Worm (Caenorhabditis elegans) whole organism, L4 larva: Measurements from ENCODE around the gene F35C11.3.
A peak's percentile ranks its signal among the peaks of the same experiment; 100 is the strongest.

Experiments used
- D1046.2 ChIP-seq: fragments of 200-800 bp; sonication (Bioruptor generic); IDR thresholded peaks from 2 replicates; pipeline ENCODE4 v1.3.6; 2022; ENCODE audit warnings: missing genetic modification characterization, missing compliant biosample characterization
- T26A8.4 ChIP-seq: fragments of 200-800 bp; sonication (Bioruptor generic); IDR thresholded peaks from 2 replicates; pipeline ENCODE4 v1.3.6; 2022; ENCODE audit warnings: missing genetic modification characterization, missing compliant biosample characterization
- Y105C5A.15 ChIP-seq: fragments of 200-800 bp; sonication (Bioruptor generic); IDR thresholded peaks from 2 replicates; pipeline ENCODE4 v1.3.6; 2022; ENCODE audit warnings: missing genetic modification characterization, missing compliant biosample characterization
- Y48G9A.11 ChIP-seq: fragments of 200-800 bp; sonication (Bioruptor generic); IDR thresholded peaks from 2 replicates; pipeline ENCODE4 v1.3.6; 2022; ENCODE audit warnings: missing genetic modification reagents, missing genetic modification characterization, missing compliant biosample characterization
- Y5F2A.4 ChIP-seq: fragments of 200-800 bp; sonication (Bioruptor generic); optimal IDR thresholded peaks from 2 replicates; lab custom pipeline; 2018; ENCODE audit warnings: mild to moderate bottlenecking, missing genetic modification characterization, missing compliant biosample characterization
- ZK546.5 ChIP-seq, 2 experiments: sonication (generic microtip); optimal IDR thresholded peaks; 2 replicates each; lab custom pipeline; 2017; ENCODE audit warnings: missing biosample characterization in 2 of 2, missing genetic modification characterization in 2 of 2
- ceh-32 ChIP-seq: sonication (generic microtip); optimal IDR thresholded peaks from 2 replicates; lab custom pipeline; 2016; ENCODE audit warnings: mild to moderate bottlenecking, missing genetic modification characterization, missing compliant biosample characterization; ENCODE audit not compliant: poor library complexity
- ceh-44 ChIP-seq: fragments of 200-800 bp; sonication (Bioruptor generic); IDR thresholded peaks from 2 replicates; pipeline ENCODE4 v1.3.6; 2022; ENCODE audit warnings: missing genetic modification reagents, missing genetic modification characterization, missing compliant biosample characterization
- ceh-62 ChIP-seq: sonication (generic microtip); optimal IDR thresholded peaks from 2 replicates; lab custom pipeline; 2017; ENCODE audit warnings: missing biosample characterization, missing genetic modification characterization
- cey-2 ChIP-seq: sonication (generic microtip); optimal IDR thresholded peaks from 3 replicates; lab custom pipeline; 2017; ENCODE audit warnings: missing genetic modification characterization, mild to moderate bottlenecking, missing compliant biosample characterization, antibody characterized with exemption, borderline replicate concordance; ENCODE audit not compliant: insufficient read depth
- daf-16 ChIP-seq, 3 experiments: sonication (generic microtip); optimal IDR thresholded peaks; 2 replicates each; lab custom pipeline; 2016 to 2017; ENCODE audit warnings: missing genetic modification characterization in 3 of 3, missing genetic modification reagents in 3 of 3, mild to moderate bottlenecking in 2 of 3, missing compliant biosample characterization in 2 of 3, missing biosample characterization in 1 of 3, moderate library complexity in 1 of 3
- dmd-6 ChIP-seq: fragments of 200-800 bp; sonication (Bioruptor generic); IDR thresholded peaks from 2 replicates; pipeline ENCODE4 v1.3.6; 2022; ENCODE audit warnings: missing genetic modification reagents, missing genetic modification characterization, missing compliant biosample characterization
- dmd-8 ChIP-seq: fragments of 200-800 bp; sonication (Bioruptor generic); IDR thresholded peaks from 2 replicates; pipeline ENCODE4 v1.3.6; 2022; ENCODE audit warnings: missing genetic modification characterization, missing compliant biosample characterization
- egl-27 ChIP-seq: sonication (generic microtip); optimal IDR thresholded peaks from 3 replicates; lab custom pipeline; 2017; ENCODE audit warnings: missing biosample characterization, missing genetic modification reagents, missing genetic modification characterization
- fos-1 ChIP-seq: fragments of 150-350 bp; optimal IDR thresholded peaks from 2 replicates; lab custom pipeline; 2014; ENCODE audit warnings: missing biosample characterization, missing genetic modification characterization
- gei-8 ChIP-seq: fragments of 200-800 bp; sonication (Bioruptor generic); optimal IDR thresholded peaks from 2 replicates; lab custom pipeline; 2018; ENCODE audit warnings: mild to moderate bottlenecking, missing genetic modification characterization, missing compliant biosample characterization
- hif-1 ChIP-seq, 2 experiments: sonication (generic microtip); optimal IDR thresholded peaks; 2 replicates each; lab custom pipeline; 2016 to 2017; ENCODE audit warnings: missing compliant biosample characterization in 2 of 2, missing genetic modification characterization in 2 of 2, missing genetic modification reagents in 2 of 2, missing genotype in 2 of 2, mild to moderate bottlenecking in 1 of 2
- hlh-11 ChIP-seq: fragments of 200-800 bp; sonication (Bioruptor generic); optimal IDR thresholded peaks from 2 replicates; lab custom pipeline; 2018; ENCODE audit warnings: mild to moderate bottlenecking, missing genetic modification characterization, missing compliant biosample characterization
- hlh-30 ChIP-seq: sonication (generic microtip); optimal IDR thresholded peaks from 2 replicates; lab custom pipeline; 2017; ENCODE audit warnings: antibody characterized with exemption, mild to moderate bottlenecking, missing genetic modification characterization, missing compliant biosample characterization; ENCODE audit not compliant: insufficient read depth
- jun-1 ChIP-seq: fragments of 150-350 bp; optimal IDR thresholded peaks from 2 replicates; lab custom pipeline; 2014; ENCODE audit warnings: missing biosample characterization, missing genetic modification reagents, missing genetic modification characterization
- lim-7 ChIP-seq: fragments of 200-800 bp; sonication (Bioruptor generic); IDR thresholded peaks from 2 replicates; pipeline ENCODE4 v1.3.6; 2022; ENCODE audit warnings: missing genetic modification characterization, missing compliant biosample characterization
- lin-1 ChIP-seq: fragments of 200-800 bp; sonication (Bioruptor generic); IDR thresholded peaks from 2 replicates; pipeline ENCODE4 v1.3.6; 2022; ENCODE audit warnings: missing genetic modification reagents, missing genetic modification characterization, missing compliant biosample characterization
- lin-13 ChIP-seq: fragments of 150-350 bp; optimal IDR thresholded peaks from 2 replicates; lab custom pipeline; 2014; ENCODE audit warnings: missing biosample characterization, missing genetic modification reagents, missing genetic modification characterization
- lin-38 ChIP-seq: fragments of 200-800 bp; sonication (Bioruptor generic); IDR thresholded peaks from 2 replicates; pipeline ENCODE4 v1.3.6; 2022; ENCODE audit warnings: missing genetic modification reagents, missing genetic modification characterization, missing compliant biosample characterization
- madf-9 ChIP-seq: fragments of 200-800 bp; sonication (Bioruptor generic); conservative IDR thresholded peaks from 2 replicates; pipeline ENCODE4 v1.3.6; 2022; ENCODE audit warnings: missing genetic modification reagents, missing genetic modification characterization, missing compliant biosample characterization
- mdl-1 ChIP-seq, 2 experiments: fragments of 150-350 bp in 1 of 2; sonication (generic microtip) in 1 of 2; optimal IDR thresholded peaks; 2 replicates each; lab custom pipeline; 2014 to 2017; ENCODE audit warnings: missing biosample characterization in 2 of 2, missing genetic modification characterization in 2 of 2
- mes-2 ChIP-seq: sonication (generic microtip); optimal IDR thresholded peaks from 2 replicates; lab custom pipeline; 2016; ENCODE audit warnings: missing genotype, mild to moderate bottlenecking, missing genetic modification characterization, missing compliant biosample characterization; ENCODE audit not compliant: poor library complexity, severe bottlenecking
- mxl-3 ChIP-seq: fragments of 200-800 bp; sonication (Bioruptor generic); optimal IDR thresholded peaks from 2 replicates; lab custom pipeline; 2018; ENCODE audit warnings: mild to moderate bottlenecking, missing genetic modification characterization, missing compliant biosample characterization
- nhr-11 ChIP-seq: fragments of 150-350 bp; optimal IDR thresholded peaks from 2 replicates; lab custom pipeline; 2014; ENCODE audit warnings: missing biosample characterization, missing genetic modification characterization
- nhr-28 ChIP-seq: fragments of 150-350 bp; optimal IDR thresholded peaks from 2 replicates; lab custom pipeline; 2014; ENCODE audit warnings: missing biosample characterization, missing genetic modification characterization
- nhr-41 ChIP-seq: fragments of 200-800 bp; sonication (Bioruptor generic); IDR thresholded peaks from 2 replicates; pipeline ENCODE4 v1.3.6; 2022; ENCODE audit warnings: missing genetic modification reagents, missing genetic modification characterization, missing compliant biosample characterization
- nhr-77 ChIP-seq: fragments of 150-350 bp; optimal IDR thresholded peaks from 2 replicates; lab custom pipeline; 2014; ENCODE audit warnings: missing biosample characterization, missing genetic modification characterization
- pha-4 ChIP-seq, 2 experiments: fragments of 150-350 bp in 1 of 2; fragments of 200-800 bp in 1 of 2; sonication (Bioruptor generic) in 1 of 2; IDR thresholded peaks in 1 of 2; optimal IDR thresholded peaks in 1 of 2; 2 replicates each; pipeline versions ENCODE4 v1.3.6 to Lab custom; 2014 to 2022; ENCODE audit warnings: missing genetic modification characterization in 2 of 2, missing genetic modification reagents in 2 of 2, missing biosample characterization in 1 of 2, missing compliant biosample characterization in 1 of 2
- pqm-1 ChIP-seq: sonication (generic microtip); optimal IDR thresholded peaks from 2 replicates; lab custom pipeline; 2017; ENCODE audit warnings: missing biosample characterization, missing genetic modification characterization
- saeg-2 ChIP-seq: fragments of 200-800 bp; sonication (Bioruptor generic); IDR thresholded peaks from 2 replicates; pipeline ENCODE4 v1.3.6; 2022; ENCODE audit warnings: missing genetic modification reagents, missing genetic modification characterization, missing compliant biosample characterization
- skn-1 ChIP-seq: fragments of 150-350 bp; optimal IDR thresholded peaks from 2 replicates; lab custom pipeline; 2014; ENCODE audit warnings: missing biosample characterization, missing genetic modification characterization
- spr-1 ChIP-seq: sonication (generic microtip); optimal IDR thresholded peaks from 2 replicates; lab custom pipeline; 2016; ENCODE audit warnings: mild to moderate bottlenecking, missing genetic modification characterization, missing compliant biosample characterization
- tag-97 ChIP-seq: fragments of 200-800 bp; sonication (Bioruptor generic); IDR thresholded peaks from 2 replicates; pipeline ENCODE4 v1.3.6; 2022; ENCODE audit warnings: missing genetic modification characterization, missing compliant biosample characterization
- unc-130 ChIP-seq: sonication (generic microtip); optimal IDR thresholded peaks from 2 replicates; lab custom pipeline; 2016; ENCODE audit warnings: missing genetic modification reagents, missing genetic modification characterization, missing compliant biosample characterization
- unc-39 ChIP-seq: sonication (generic microtip); optimal IDR thresholded peaks from 2 replicates; lab custom pipeline; 2017; ENCODE audit warnings: missing biosample characterization, missing genetic modification characterization
- unc-62 ChIP-seq, 3 experiments: fragments of 150-350 bp in 1 of 3; sonication (generic microtip); optimal IDR thresholded peaks in 2 of 3; peaks in 1 of 3; 1 replicate in 1 of 3; 2 replicates in 2 of 3; lab custom pipeline; 2014 to 2017; ENCODE audit warnings: missing biosample characterization in 3 of 3, missing genetic modification characterization in 3 of 3, missing genetic modification reagents in 3 of 3, missing genotype in 1 of 3
- zfp-2 ChIP-seq: sonication (generic microtip); optimal IDR thresholded peaks from 2 replicates; lab custom pipeline; 2016; ENCODE audit warnings: mild to moderate bottlenecking, missing genetic modification characterization, missing compliant biosample characterization
- ztf-11 ChIP-seq: fragments of 150-350 bp; optimal IDR thresholded peaks from 2 replicates; lab custom pipeline; 2014; ENCODE audit warnings: missing biosample characterization, missing genetic modification characterization
- ztf-7 ChIP-seq: fragments of 150-350 bp; optimal IDR thresholded peaks from 2 replicates; lab custom pipeline; 2014; ENCODE audit warnings: missing biosample characterization, missing genetic modification characterization

The F35C11.3 gene

DNA sequence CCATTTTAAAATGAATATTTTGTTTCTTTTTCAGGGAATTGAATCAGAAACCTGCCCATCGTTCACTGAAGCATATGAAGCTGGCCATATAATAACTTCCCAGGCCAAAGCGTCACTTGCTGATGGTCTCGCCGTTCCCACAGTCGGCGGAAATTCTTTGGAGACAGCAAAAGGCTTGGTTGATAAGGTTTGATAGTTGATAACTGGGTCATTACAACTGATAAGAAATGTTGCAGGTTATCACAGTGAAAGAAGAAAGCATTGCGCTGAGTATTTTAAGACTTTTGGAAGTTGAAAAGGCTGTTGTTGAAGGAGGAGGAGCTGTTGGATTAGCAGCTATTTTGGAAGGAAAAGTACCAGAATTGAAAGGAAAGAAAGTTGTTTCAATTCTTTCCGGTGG is 20.0 kb downstream of the F35C11.3 start:
- TF ChIP-seq T26A8.4 (no peak), jun-1 (tag; lab: Kevin White, UChicago) (no peak), nhr-41 (GFP tag; lab: Robert Waterston, UW) (peak; percentile 87; the same call in 1 of the 2 replicates), lin-1 (GFP tag; lab: Robert Waterston, UW) (peak; percentile 18; the same call in 1 of the 2 replicates), pqm-1 (tag; lab: Kevin White, UChicago) (peak; percentile 89), lim-7 (no peak), D1046.2 (GFP tag; lab: Robert Waterston, UW) (no peak), hlh-11 (peak; percentile 35), ztf-7 (tag; lab: Kevin White, UChicago) (no peak), dmd-6 (GFP tag; lab: Robert Waterston, UW) (peak; percentile 79), mes-2 (no peak), cey-2 (no peak), ceh-32 (tag; lab: Kevin White, UChicago) (no peak), zfp-2 (tag; lab: Kevin White, UChicago) (no peak), ZK546.5 (tag; optimal IDR thresholded peaks at IDR 0.05; lab: Kevin White, UChicago) (no peak), nhr-28 (peak; percentile 56), Y48G9A.11 (GFP tag; lab: Robert Waterston, UW) (no peak), skn-1 (tag; lab: Kevin White, UChicago) (no peak), hif-1 (tag; optimal IDR thresholded peaks at IDR 0.05; lab: Kevin White, UChicago) (no peak), mxl-3 (GFP tag; lab: Kevin White, UChicago) (peak; percentile 38), nhr-77 (no peak), ceh-62 (tag; lab: Kevin White, UChicago) (no peak)
- TF ChIP-seq, all 104 proteins: peak for 7

DNA sequence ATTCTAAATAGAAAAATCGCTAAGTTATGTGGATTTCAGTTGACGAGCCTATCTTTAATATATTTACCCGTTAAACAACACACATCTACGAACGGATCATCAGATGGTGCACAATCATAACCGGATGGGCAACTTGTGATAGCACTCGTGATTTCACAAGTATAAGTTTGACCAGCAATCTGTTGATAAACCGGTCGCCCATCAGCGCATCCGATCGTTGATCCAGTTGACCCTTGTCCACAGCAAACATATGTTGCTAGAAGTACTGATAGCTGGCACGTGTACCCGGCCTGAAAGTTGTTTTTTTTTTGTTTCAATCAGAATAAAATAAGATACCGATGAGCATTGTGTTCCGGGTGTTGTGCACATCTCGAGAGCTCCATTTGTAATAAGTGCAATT is 21.1 kb downstream of the F35C11.3 start:
- TF ChIP-seq mdl-1 (tag; optimal IDR thresholded peaks at IDR 0.05; lab: Kevin White, UChicago) (peak in 1 of 2 experiments; percentile 56), nhr-28 (peak; percentile 53), hlh-30 (tag; lab: Kevin White, UChicago) (peak; percentile 17), egl-27 (no peak), hlh-11 (peak; percentile 17), tag-97 (GFP tag; lab: Robert Waterston, UW) (no peak)

DNA sequence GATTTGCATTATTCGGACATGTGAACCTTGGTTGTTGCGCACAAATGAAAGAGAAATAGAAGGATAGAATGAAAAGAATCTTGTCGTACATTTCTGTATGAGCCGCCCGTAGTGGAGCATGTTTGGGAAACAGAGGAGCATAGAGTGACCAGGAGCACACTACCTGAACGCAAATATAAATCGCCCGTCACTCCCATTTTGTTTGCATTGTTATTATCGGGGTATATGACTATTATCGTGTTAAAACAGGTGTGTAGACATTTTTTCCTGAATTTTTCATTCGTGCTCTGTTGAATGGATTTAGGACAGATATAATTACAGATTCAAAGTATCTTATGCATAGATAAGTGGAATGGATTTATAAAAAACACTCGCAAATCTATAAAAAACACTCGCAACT is 22.8 kb downstream of the F35C11.3 start, which contains the start of gene K01C8.2:
Gene K01C8.2 (minus strand): TSS at position 101 of the 400 bp plus-strand sequence.
- no peak for TF ChIP-seq lin-13 (GFP tag; lab: Kevin White, UChicago)
- no peak for TF ChIP-seq Y5F2A.4 (GFP tag; lab: Kevin White, UChicago)
- no peak for TF ChIP-seq Y48G9A.11 (GFP tag; lab: Robert Waterston, UW)
- no peak for TF ChIP-seq madf-9 (GFP tag; lab: Robert Waterston, UW)
- no peak for TF ChIP-seq nhr-11 (tag; lab: Kevin White, UChicago)
- no peak for TF ChIP-seq nhr-41 (GFP tag; lab: Robert Waterston, UW)
- TF ChIP-seq lin-38 (GFP tag; lab: Robert Waterston, UW): no peak
- no peak for TF ChIP-seq saeg-2 (GFP tag; lab: Robert Waterston, UW)

DNA sequence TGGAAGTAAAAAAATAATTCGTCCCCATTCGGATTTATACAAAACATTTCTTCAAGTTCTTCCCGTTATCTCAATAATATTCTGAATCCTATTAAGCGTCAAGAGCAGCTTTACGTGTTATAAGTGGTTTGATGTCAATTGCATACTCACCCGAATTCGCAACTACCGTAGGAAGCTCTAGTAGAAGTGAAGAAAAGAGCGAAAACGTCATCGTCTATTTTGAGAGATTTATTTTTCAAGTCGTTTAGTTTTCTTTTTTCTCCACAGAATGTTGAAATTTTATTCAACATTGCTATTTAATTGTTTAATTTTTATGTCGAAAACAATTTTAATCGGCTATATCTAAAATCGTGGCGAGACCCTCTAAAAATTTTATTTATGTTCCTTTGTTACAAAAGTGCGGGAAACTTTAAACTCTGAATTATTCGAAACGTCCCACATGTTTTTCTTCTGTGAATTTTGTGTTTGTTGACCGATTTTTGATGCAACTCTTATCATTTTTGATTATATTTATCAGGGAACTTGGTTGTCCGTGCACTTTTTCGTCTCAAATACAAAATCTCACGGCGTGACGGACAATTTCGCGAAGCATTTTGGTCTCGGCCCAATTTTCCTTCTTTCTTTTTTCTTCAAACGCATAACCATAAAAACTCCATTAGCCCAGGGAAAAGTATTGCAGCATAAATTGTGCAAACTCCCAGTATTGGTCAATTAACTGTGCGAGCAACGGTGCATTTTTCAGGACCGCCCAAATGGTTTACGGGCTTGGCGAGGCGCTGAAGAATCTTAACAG is 23.5 kb downstream of the F35C11.3 start, which contains the start of gene tdc-1:
Gene tdc-1 (plus strand): TSS at position 743 of the 793 bp plus-strand sequence.
- TF ChIP-seq ceh-44 (GFP tag; lab: Robert Waterston, UW) (no peak), madf-9 (GFP tag; lab: Robert Waterston, UW) (no peak), ztf-11 (no peak), spr-1 (tag; lab: Kevin White, UChicago) (no peak), Y105C5A.15 (GFP tag; lab: Robert Waterston, UW) (no peak), dmd-8 (GFP tag; lab: Robert Waterston, UW) (no peak), daf-16 (GFP tag; optimal IDR thresholded peaks at IDR 0.05; lab: Kevin White, UChicago) (no peak), daf-16 (tag; optimal IDR thresholded peaks at IDR 0.05; lab: Kevin White, UChicago) (peak; percentile 11), gei-8 (no peak), unc-62 (GFP tag; optimal IDR thresholded peaks at IDR 0.05 in 1 of 2; lab: Kevin White, UChicago) (peak in 1 of 2 experiments; percentile 80), unc-62 (tag; optimal IDR thresholded peaks at IDR 0.05; lab: Kevin White, UChicago) (no peak), fos-1 (tag; lab: Kevin White, UChicago) (no peak), unc-39 (no peak), pha-4 (GFP tag; IDR thresholded peaks at IDR 0.05; lab: Robert Waterston, UW) (no peak), pha-4 (tag; optimal IDR thresholded peaks at IDR 0.05; lab: Kevin White, UChicago) (no peak), unc-130 (GFP tag; lab: Kevin White, UChicago) (peak; percentile 7)
- TF ChIP-seq, all 104 proteins: peak for 3
